Worm (Caenorhabditis elegans) whole organism, late embryonic: Measurements from ENCODE around the gene C44B12.9.

Experiments used
- T23F11.4 ChIP-seq: fragments of 200-800 bp; sonication (Bioruptor generic); optimal IDR thresholded peaks from 2 replicates; lab custom pipeline; 2018; ENCODE audit warnings: mild to moderate bottlenecking, missing genetic modification characterization, missing compliant biosample characterization
- ceh-19 ChIP-seq: fragments of 200-800 bp; sonication (Bioruptor generic); optimal IDR thresholded peaks from 2 replicates; lab custom pipeline; 2018; ENCODE audit warnings: mild to moderate bottlenecking, missing genetic modification characterization, missing compliant biosample characterization
- che-1 ChIP-seq: sonication (generic microtip); optimal IDR thresholded peaks from 2 replicates; lab custom pipeline; 2016; ENCODE audit warnings: mild to moderate bottlenecking, missing genetic modification characterization, missing compliant biosample characterization
- ets-4 ChIP-seq: sonication (generic microtip); optimal IDR thresholded peaks from 2 replicates; lab custom pipeline; 2016; ENCODE audit warnings: missing genetic modification characterization, missing compliant biosample characterization
- eyg-1 ChIP-seq: sonication (generic microtip); optimal IDR thresholded peaks from 2 replicates; lab custom pipeline; 2016; ENCODE audit warnings: missing genotype, missing genetic modification characterization, missing compliant biosample characterization
- hlh-30 ChIP-seq: sonication (generic microtip); optimal IDR thresholded peaks from 2 replicates; lab custom pipeline; 2017; ENCODE audit warnings: antibody characterized with exemption, missing genetic modification characterization, missing compliant biosample characterization; ENCODE audit not compliant: insufficient read depth
- lin-11 ChIP-seq: fragments of 200-800 bp; sonication (Bioruptor generic); optimal IDR thresholded peaks from 2 replicates; lab custom pipeline; 2018; ENCODE audit warnings: mild to moderate bottlenecking, missing genetic modification characterization, missing compliant biosample characterization
- nhr-11 ChIP-seq: fragments of 150-350 bp; optimal IDR thresholded peaks from 2 replicates; lab custom pipeline; 2014; ENCODE audit warnings: missing biosample characterization, missing genetic modification characterization
- pha-4 ChIP-seq: fragments of 150-350 bp; optimal IDR thresholded peaks from 2 replicates; lab custom pipeline; 2018; ENCODE audit warnings: missing biosample characterization, missing genetic modification reagents, missing genetic modification characterization
- pqm-1 ChIP-seq: sonication (generic microtip); optimal IDR thresholded peaks from 2 replicates; lab custom pipeline; 2016; ENCODE audit warnings: missing genetic modification characterization, missing compliant biosample characterization
- ref-2 ChIP-seq: sonication (generic microtip); optimal IDR thresholded peaks from 2 replicates; lab custom pipeline; 2016; ENCODE audit warnings: missing genetic modification characterization, missing compliant biosample characterization
- unc-55 ChIP-seq: sonication (generic microtip); optimal IDR thresholded peaks from 2 replicates; lab custom pipeline; 2017; ENCODE audit warnings: missing biosample characterization, missing genetic modification reagents, missing genetic modification characterization
- unc-86 ChIP-seq: sonication (generic microtip); optimal IDR thresholded peaks from 2 replicates; lab custom pipeline; 2016; ENCODE audit warnings: missing genetic modification characterization, missing compliant biosample characterization

DNA sequence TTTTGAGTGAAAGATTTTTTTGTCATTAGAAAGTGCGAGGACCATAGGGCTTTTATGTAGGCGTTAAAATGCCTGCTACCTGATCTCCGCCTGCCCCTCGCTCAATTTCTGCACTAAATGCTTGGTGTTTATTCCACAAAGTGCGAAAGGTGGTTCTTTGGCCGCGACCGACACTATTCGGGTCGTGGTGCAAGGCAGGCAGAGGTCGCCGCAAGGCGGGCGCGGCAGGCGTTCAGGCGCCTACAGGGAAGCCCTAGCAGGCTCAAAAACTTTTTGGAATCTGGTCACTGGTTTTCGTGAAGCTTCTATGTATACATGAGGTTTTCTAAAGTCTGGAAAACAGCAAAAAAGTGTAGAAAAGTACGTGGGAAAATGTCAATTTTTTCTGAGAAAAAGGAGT lies 16.4 kb upstream of the C44B12.9 start:
- TF ChIP-seq pqm-1 (tag; lab: Kevin White, UChicago) (no peak), nhr-11 (tag; lab: Kevin White, UChicago) (no peak), lin-11 (tag; lab: Kevin White, UChicago) (no peak), ets-4 (tag; lab: Kevin White, UChicago) (no peak), ref-2 (tag; lab: Kevin White, UChicago) (no peak), pha-4 (no peak), eyg-1 (no peak), che-1 (no peak), T23F11.4 (GFP tag; lab: Kevin White, UChicago) (no peak), ceh-19 (GFP tag; lab: Kevin White, UChicago) (no peak), unc-86 (tag; lab: Kevin White, UChicago) (no peak), unc-55 (GFP tag; lab: Kevin White, UChicago) (no peak), hlh-30 (tag; lab: Kevin White, UChicago) (no peak)
